Fruit fly (Drosophila melanogaster) whole organism, embryonic: Measurements from ENCODE around the gene Coq2.
A peak's percentile ranks its signal among the peaks of the same experiment; 100 is the strongest.

Experiments
- Awh ChIP-seq: fragments of 200-800 bp; sonication (Bioruptor generic); IDR thresholded peaks from 2 replicates; pipeline ENCODE4, ENCODE4 v1.3.6; 2022; ENCODE audit warnings: missing biosample characterization, missing genetic modification characterization
- Blimp-1 ChIP-seq: fragments of 200-800 bp; sonication (Bioruptor generic); optimal IDR thresholded peaks from 3 replicates; lab custom pipeline; 2018; ENCODE audit warnings: missing biosample characterization, missing genetic modification characterization, mild to moderate bottlenecking, moderate library complexity, missing genetic modification reagents
- CG10959 ChIP-seq: fragments of 200-800 bp; sonication (Bioruptor generic); IDR thresholded peaks from 2 replicates; pipeline ENCODE4 v1.3.6; 2022; ENCODE audit warnings: missing biosample characterization, missing genetic modification characterization
- CG11398 ChIP-seq: fragments of 200-800 bp; sonication (Bioruptor generic); optimal IDR thresholded peaks from 2 replicates; lab custom pipeline; 2016; ENCODE audit warnings: missing biosample characterization, missing genetic modification characterization
- CG11456 ChIP-seq: fragments of 200-800 bp; sonication (Bioruptor generic); IDR thresholded peaks from 3 replicates; pipeline ENCODE4 v1.3.6; 2022; ENCODE audit warnings: missing biosample characterization, missing genetic modification characterization
- CG11696 ChIP-seq: fragments of 200-800 bp; sonication (Bioruptor generic); IDR thresholded peaks from 2 replicates; pipeline ENCODE4 v1.3.6; 2022; ENCODE audit warnings: missing biosample characterization, missing genetic modification characterization
- CG12299 ChIP-seq: fragments of 200-800 bp; sonication (Bioruptor generic); optimal IDR thresholded peaks from 2 replicates; lab custom pipeline; 2018; ENCODE audit warnings: missing biosample characterization, mild to moderate bottlenecking, missing genetic modification characterization
- CG14860 ChIP-seq: fragments of 200-800 bp; sonication (Bioruptor generic); IDR thresholded peaks from 3 replicates; pipeline ENCODE4 v1.3.6; 2022; ENCODE audit warnings: missing biosample characterization, missing genetic modification characterization; ENCODE audit not compliant: partially characterized antibody
- CG15011 ChIP-seq: fragments of 200-800 bp; sonication (Bioruptor generic); optimal IDR thresholded peaks from 3 replicates; lab custom pipeline; 2018; ENCODE audit warnings: missing biosample characterization, mild to moderate bottlenecking, missing genetic modification characterization
- CG15479 ChIP-seq: fragments of 200-800 bp; sonication (Bioruptor generic); optimal IDR thresholded peaks from 3 replicates; lab custom pipeline; 2019; ENCODE audit warnings: missing biosample characterization, mild to moderate bottlenecking, missing genetic modification characterization, moderate library complexity
- CG1603 ChIP-seq: fragments of 200-800 bp; sonication (Bioruptor generic); optimal IDR thresholded peaks from 2 replicates; lab custom pipeline; 2019; ENCODE audit warnings: missing biosample characterization, mild to moderate bottlenecking, missing genetic modification characterization, moderate library complexity
- CG2199 ChIP-seq: fragments of 200-800 bp; sonication (Bioruptor generic); IDR thresholded peaks from 3 replicates; pipeline ENCODE4 v1.3.6; 2022; ENCODE audit warnings: missing biosample characterization, missing genetic modification characterization
- CG7928 ChIP-seq: fragments of 200-800 bp; sonication (Bioruptor generic); optimal IDR thresholded peaks from 2 replicates; lab custom pipeline; 2017; ENCODE audit warnings: missing biosample characterization, mild to moderate bottlenecking, missing genetic modification characterization
- CG8290 ChIP-seq, 3 experiments: fragments of 200-800 bp; sonication (Bioruptor generic); optimal IDR thresholded peaks; 2 replicates each; lab custom pipeline; 2016 to 2019; ENCODE audit warnings: missing biosample characterization in 3 of 3, missing genetic modification characterization in 3 of 3, mild to moderate bottlenecking in 2 of 3, moderate library complexity in 1 of 3
- Chrac-16 ChIP-seq: fragments of 200-800 bp; sonication (Bioruptor generic); optimal IDR thresholded peaks from 3 replicates; lab custom pipeline; 2016; ENCODE audit warnings: missing biosample characterization, missing genetic modification characterization
- D19A ChIP-seq: fragments of 200-800 bp; optimal IDR thresholded peaks from 3 replicates; lab custom pipeline; 2019; ENCODE audit warnings: missing biosample characterization, mild to moderate bottlenecking, missing genetic modification characterization, moderate library complexity
- Doc2 ChIP-seq: fragments of 200-800 bp; sonication (Bioruptor generic); IDR thresholded peaks from 2 replicates; pipeline ENCODE4 v1.3.6; 2022; ENCODE audit warnings: missing biosample characterization, missing genetic modification characterization
- Doc3 ChIP-seq: fragments of 200-800 bp; sonication (Bioruptor generic); IDR thresholded peaks from 3 replicates; pipeline ENCODE4 v1.3.6; 2022; ENCODE audit warnings: missing biosample characterization, missing genetic modification characterization; ENCODE audit not compliant: partially characterized antibody
- Dp ChIP-seq: fragments of 200-800 bp; sonication (Bioruptor generic); optimal IDR thresholded peaks from 2 replicates; lab custom pipeline; 2018; ENCODE audit warnings: missing biosample characterization, mild to moderate bottlenecking, missing genetic modification characterization, moderate library complexity
- E2f2 ChIP-seq: fragments of 200-800 bp; sonication (Bioruptor generic); IDR thresholded peaks from 2 replicates; pipeline ENCODE4 v1.3.6; 2022; ENCODE audit warnings: missing biosample characterization, missing genetic modification characterization
- Fer1 ChIP-seq: fragments of 200-800 bp; sonication (Bioruptor generic); optimal IDR thresholded peaks from 2 replicates; lab custom pipeline; 2017; ENCODE audit warnings: missing biosample characterization, mild to moderate bottlenecking, missing genetic modification characterization
- GATAe ChIP-seq: fragments of 200-800 bp; sonication (Bioruptor generic); conservative IDR thresholded peaks from 2 replicates; pipeline ENCODE4 v1.3.6; 2022; ENCODE audit warnings: missing biosample characterization, missing genetic modification characterization
- H15 ChIP-seq: fragments of 200-800 bp; sonication (Bioruptor generic); IDR thresholded peaks from 3 replicates; pipeline ENCODE4 v1.3.6; 2022; ENCODE audit warnings: missing biosample characterization, missing genetic modification characterization
- Hr78 ChIP-seq, 2 experiments: fragments of 200-800 bp in 1 of 2; fragments of >200 bp in 1 of 2; sonication (Bioruptor generic) in 1 of 2; optimal IDR thresholded peaks; 2 replicates each; lab custom pipeline; 2017 to 2019; ENCODE audit warnings: missing biosample characterization in 2 of 2, missing genetic modification characterization in 2 of 2, mild to moderate bottlenecking in 1 of 2, moderate library complexity in 1 of 2
- Hsf ChIP-seq: fragments of 200-800 bp; sonication (Bioruptor generic); optimal IDR thresholded peaks from 3 replicates; lab custom pipeline; 2016; ENCODE audit warnings: missing biosample characterization, missing genetic modification characterization
- Lhr ChIP-seq: fragments of 200-800 bp; sonication (Bioruptor generic); optimal IDR thresholded peaks from 3 replicates; lab custom pipeline; 2017; ENCODE audit warnings: mild to moderate bottlenecking, missing biosample characterization, missing genetic modification reagents, missing genetic modification characterization
- MESR4 ChIP-seq: fragments of 200-800 bp; sonication (Bioruptor generic); optimal IDR thresholded peaks from 2 replicates; lab custom pipeline; 2018; ENCODE audit warnings: missing biosample characterization, mild to moderate bottlenecking, missing genetic modification characterization, moderate library complexity
- Max ChIP-seq: fragments of 200-800 bp; sonication (Bioruptor generic); optimal IDR thresholded peaks from 2 replicates; lab custom pipeline; 2016; ENCODE audit warnings: missing biosample characterization, mild to moderate bottlenecking, missing genetic modification characterization
- Neu2 ChIP-seq: fragments of 200-800 bp; sonication (Bioruptor generic); optimal IDR thresholded peaks from 3 replicates; lab custom pipeline; 2016; ENCODE audit warnings: missing biosample characterization, missing genetic modification characterization, borderline replicate concordance
- Nf-YB ChIP-seq: fragments of 200-800 bp; sonication (Bioruptor generic); optimal IDR thresholded peaks from 3 replicates; lab custom pipeline; 2019; ENCODE audit warnings: missing biosample characterization, mild to moderate bottlenecking, missing genetic modification characterization, moderate library complexity
- Nf-YC ChIP-seq: fragments of 200-800 bp; optimal IDR thresholded peaks from 3 replicates; lab custom pipeline; 2019; ENCODE audit warnings: missing biosample characterization, mild to moderate bottlenecking, missing genetic modification characterization, moderate library complexity
- ab ChIP-seq: fragments of 200-800 bp; sonication (Bioruptor generic); optimal IDR thresholded peaks from 2 replicates; lab custom pipeline; 2016; ENCODE audit warnings: missing biosample characterization, missing genetic modification characterization
- bab2 ChIP-seq: fragments of 200-800 bp; sonication (Bioruptor generic); optimal IDR thresholded peaks from 2 replicates; lab custom pipeline; 2016; ENCODE audit warnings: missing biosample characterization, missing genetic modification characterization
- dmrt11E ChIP-seq: fragments of 200-800 bp; sonication (Bioruptor generic); optimal IDR thresholded peaks from 3 replicates; lab custom pipeline; 2018; ENCODE audit warnings: missing biosample characterization, mild to moderate bottlenecking, missing genetic modification characterization, moderate library complexity
- grn ChIP-seq: fragments of 200-800 bp; sonication (Bioruptor generic); optimal IDR thresholded peaks from 3 replicates; lab custom pipeline; 2017; ENCODE audit warnings: missing biosample characterization, missing genetic modification characterization
- ham ChIP-seq: fragments of 200-800 bp; sonication (Bioruptor generic); IDR thresholded peaks from 2 replicates; pipeline ENCODE4 v1.3.6; 2022; ENCODE audit warnings: missing biosample characterization, missing genetic modification characterization
- her ChIP-seq: fragments of 200-800 bp; sonication (Bioruptor generic); optimal IDR thresholded peaks from 2 replicates; lab custom pipeline; 2016; ENCODE audit warnings: missing biosample characterization, missing genetic modification characterization
- jigr1 ChIP-seq: fragments of 200-800 bp; sonication (Bioruptor generic); IDR thresholded peaks from 3 replicates; pipeline ENCODE4 v1.3.6; 2022; ENCODE audit warnings: missing biosample characterization, missing genetic modification characterization
- mam ChIP-seq: fragments of 200-800 bp; sonication (Bioruptor generic); optimal IDR thresholded peaks from 3 replicates; lab custom pipeline; 2016; ENCODE audit warnings: missing biosample characterization, missing genetic modification characterization
- mirr ChIP-seq: fragments of 200-800 bp; sonication (Bioruptor generic); optimal IDR thresholded peaks from 3 replicates; lab custom pipeline; 2018; ENCODE audit warnings: missing biosample characterization, mild to moderate bottlenecking, missing genetic modification characterization
- nau ChIP-seq: fragments of 200-800 bp; sonication (Bioruptor generic); optimal IDR thresholded peaks from 3 replicates; lab custom pipeline; 2017; ENCODE audit warnings: missing biosample characterization, mild to moderate bottlenecking, missing genetic modification characterization, missing genetic modification reagents
- p53 ChIP-seq: fragments of 200-800 bp; sonication (Bioruptor generic); optimal IDR thresholded peaks from 2 replicates; lab custom pipeline; 2016; ENCODE audit warnings: missing biosample characterization, missing genetic modification characterization
- pita ChIP-seq: fragments of 200-800 bp; sonication (Bioruptor generic); optimal IDR thresholded peaks from 2 replicates; lab custom pipeline; 2017; ENCODE audit warnings: missing biosample characterization, mild to moderate bottlenecking, missing genetic modification characterization
- slou ChIP-seq: fragments of 200-800 bp; sonication (Bioruptor generic); optimal IDR thresholded peaks from 3 replicates; lab custom pipeline; 2016; ENCODE audit warnings: missing biosample characterization, missing genetic modification characterization
- sna ChIP-seq: fragments of 200-800 bp; sonication (Bioruptor generic); IDR thresholded peaks from 2 replicates; pipeline ENCODE4 v1.3.6; 2022; ENCODE audit warnings: missing biosample characterization, missing genetic modification characterization; ENCODE audit not compliant: partially characterized antibody
- so ChIP-seq: fragments of 200-800 bp; sonication (Bioruptor generic); IDR thresholded peaks from 3 replicates; pipeline ENCODE4 v1.3.6; 2022; ENCODE audit warnings: missing biosample characterization, missing genetic modification characterization
- sug ChIP-seq: fragments of 200-800 bp; optimal IDR thresholded peaks from 2 replicates; lab custom pipeline; 2019; ENCODE audit warnings: missing biosample characterization, mild to moderate bottlenecking, missing genetic modification characterization, moderate library complexity
- tio ChIP-seq: fragments of 200-800 bp; sonication (Bioruptor generic); optimal IDR thresholded peaks from 2 replicates; lab custom pipeline; 2017; ENCODE audit warnings: missing biosample characterization, missing genetic modification characterization, inconsistent platforms
- trem ChIP-seq: fragments of 200-800 bp; optimal IDR thresholded peaks from 3 replicates; lab custom pipeline; 2019; ENCODE audit warnings: missing biosample characterization, mild to moderate bottlenecking, missing genetic modification characterization, moderate library complexity

Gene Coq2

DNA sequence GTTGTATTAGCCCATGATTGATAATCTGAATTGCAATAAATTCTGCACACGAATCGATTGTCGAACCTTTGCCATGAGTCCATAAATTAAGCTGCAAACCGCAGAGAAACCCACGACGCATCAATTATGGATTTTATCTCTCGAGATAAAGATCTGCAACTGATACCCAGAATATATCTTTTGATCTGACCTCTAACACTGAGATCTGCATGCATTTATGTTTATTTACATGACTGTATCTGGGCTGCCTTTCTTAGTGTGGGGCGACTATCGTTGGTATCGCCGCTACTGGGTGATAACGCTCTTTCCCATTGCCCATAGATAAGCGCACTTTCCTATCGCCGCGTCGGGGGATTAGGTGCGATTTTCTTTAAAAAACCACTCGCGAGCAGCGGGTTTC lies 872 bp upstream of the Coq2 start, which contains the start of gene Ctr1B:
Ctr1B (plus strand) TSS at position 398 of the 400 bp plus-strand sequence.
- TF ChIP-seq grn (peak; percentile 92), Doc3 (GFP tag; lab: Robert Waterston, UW) (no peak), CG11696 (GFP tag; lab: Robert Waterston, UW) (no peak), Doc2 (GFP tag; lab: Robert Waterston, UW) (no peak), Fer1 (no peak), sug (tag; lab: Kevin White, UChicago) (peak; percentile 81), mam (GFP tag; lab: Kevin White, UChicago) (no peak), Hr78 (GFP tag; optimal IDR thresholded peaks at IDR 0.05; lab: Kevin White, UChicago) (peak in 1 of 2 experiments; percentile 72), mirr (GFP tag; lab: Kevin White, UChicago) (peak; percentile 13), her (GFP tag; lab: Kevin White, UChicago) (no peak), CG2199 (GFP tag; lab: Robert Waterston, UW) (0 out of 3 replicates have a peak, but pooled peaks have one; percentile 28), ham (no peak), GATAe (GFP tag; lab: Robert Waterston, UW) (peak; percentile 61), sna (GFP tag; lab: Robert Waterston, UW) (0 out of 2 replicates have a peak, but pooled peaks have one; percentile 15), Max (GFP tag; lab: Kevin White, UChicago) (no peak), CG15479 (GFP tag; lab: Kevin White, UChicago) (peak; percentile 46)

DNA sequence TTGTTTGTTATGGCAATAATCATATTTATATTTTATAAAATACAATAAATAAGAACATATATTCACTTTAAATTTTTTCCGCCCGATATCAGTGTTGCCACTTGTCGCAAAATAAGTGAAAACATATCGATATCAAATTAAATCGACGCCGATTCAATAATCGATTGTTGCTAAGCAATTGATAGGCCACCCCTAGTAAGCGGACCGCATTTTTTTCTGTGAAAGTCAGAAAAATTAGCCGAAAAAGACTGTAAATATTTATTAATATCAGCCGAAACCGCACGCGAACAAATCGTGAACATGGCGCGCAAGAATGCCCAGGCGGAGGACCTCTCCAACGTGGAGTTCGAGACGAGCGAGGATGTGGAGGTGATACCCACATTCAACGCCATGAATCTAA lies 3.3 kb downstream of the Coq2 start, which contains the start of gene CG7483:
CG7483 (plus strand) TSS at position 171 of the 400 bp plus-strand sequence.
- no peak for TF ChIP-seq so (GFP tag; lab: Robert Waterston, UW)
- TF ChIP-seq CG10959 = no peak
- TF ChIP-seq bab2 (GFP tag; lab: Kevin White, UChicago) = no peak
- no peak for TF ChIP-seq dmrt11E (tag; lab: Kevin White, UChicago)
- no peak for TF ChIP-seq CG15011 (GFP tag; lab: Kevin White, UChicago)
- TF ChIP-seq nau (GFP tag; lab: Kevin White, UChicago) = no peak
- TF ChIP-seq p53 = no peak
- TF ChIP-seq pita (GFP tag; lab: Kevin White, UChicago) = no peak
- peak; percentile 34 for TF ChIP-seq Nf-YC (tag; lab: Kevin White, UChicago)
- TF ChIP-seq CG12299 (tag; lab: Kevin White, UChicago) = no peak
- TF ChIP-seq CG14860 (GFP tag; lab: Robert Waterston, UW) = peak; percentile 74; the same call in 2 of the 3 replicates
- TF ChIP-seq CG11456 = no peak
- no peak for TF ChIP-seq Nf-YB
- TF ChIP-seq ab = no peak
- peak; percentile 78 for TF ChIP-seq sna (GFP tag; lab: Robert Waterston, UW)
- TF ChIP-seq trem (tag; lab: Kevin White, UChicago) = peak; percentile 58
- TF ChIP-seq CG8290 (GFP tag; optimal IDR thresholded peaks at IDR 0.05; lab: Kevin White, UChicago) = no peak
- TF ChIP-seq CG8290 (tag; optimal IDR thresholded peaks at IDR 0.05; lab: Kevin White, UChicago) = no peak
- TF ChIP-seq Chrac-16 (GFP tag; lab: Kevin White, UChicago) = no peak
- TF ChIP-seq E2f2 (GFP tag; lab: Robert Waterston, UW) = peak; percentile 98
- no peak for TF ChIP-seq Hsf (GFP tag; lab: Kevin White, UChicago)
- no peak for TF ChIP-seq Blimp-1 (GFP tag; lab: Kevin White, UChicago)
- no peak for TF ChIP-seq Awh
- no peak for TF ChIP-seq D19A (tag; lab: Kevin White, UChicago)
- TF ChIP-seq tio (GFP tag; lab: Kevin White, UChicago) = no peak
- TF ChIP-seq slou (GFP tag; lab: Kevin White, UChicago) = no peak
- peak; percentile 96 for TF ChIP-seq Dp (GFP tag; lab: Kevin White, UChicago)
- no peak for TF ChIP-seq jigr1 (GFP tag; lab: Robert Waterston, UW)
- TF ChIP-seq CG11398 (GFP tag; lab: Kevin White, UChicago) = no peak
- peak; percentile 93 for TF ChIP-seq MESR4
- no peak for TF ChIP-seq Neu2 (GFP tag; lab: Kevin White, UChicago)
- TF ChIP-seq mam (GFP tag; lab: Kevin White, UChicago) = no peak
- no peak for TF ChIP-seq CG7928 (GFP tag; lab: Kevin White, UChicago)
- TF ChIP-seq H15 (GFP tag; lab: Robert Waterston, UW) = no peak
- peak; percentile 21 for TF ChIP-seq Lhr (GFP tag; lab: Kevin White, UChicago)
- peak; percentile 13 for TF ChIP-seq CG1603 (tag; lab: Kevin White, UChicago)
